Fruit fly (Drosophila melanogaster) whole organism, prepupa: Measurements from ENCODE around the gene Lcp65Ag3.
A peak's percentile ranks its signal among the peaks of the same experiment; 100 is the strongest.

Experiments
- Blimp-1 ChIP-seq: fragments of 200-800 bp; sonication (Bioruptor generic); optimal IDR thresholded peaks from 3 replicates; lab custom pipeline; 2017; ENCODE audit warnings: missing biosample characterization, missing genetic modification characterization, mild to moderate bottlenecking, moderate library complexity, missing genetic modification reagents
- CG10669 ChIP-seq: fragments of 200-800 bp; sonication (Bioruptor generic); optimal IDR thresholded peaks from 3 replicates; lab custom pipeline; 2018; ENCODE audit warnings: missing biosample characterization, mild to moderate bottlenecking, missing genetic modification characterization, moderate library complexity
- CG11294 ChIP-seq: fragments of 200-800 bp; sonication (Bioruptor generic); IDR thresholded peaks from 2 replicates; pipeline ENCODE4 v1.3.6; 2022; ENCODE audit warnings: missing biosample characterization, missing genetic modification characterization
- CG11762 ChIP-seq: fragments of 200-800 bp; sonication (Bioruptor generic); optimal IDR thresholded peaks from 3 replicates; lab custom pipeline; 2016; ENCODE audit warnings: missing biosample characterization, missing genetic modification characterization; ENCODE audit not compliant: insufficient read depth
- CG11902 ChIP-seq: fragments of 200-800 bp; sonication (Bioruptor generic); optimal IDR thresholded peaks from 3 replicates; lab custom pipeline; 2016; ENCODE audit warnings: missing biosample characterization, missing genetic modification characterization
- CG32006 ChIP-seq: fragments of 200-800 bp; sonication (Bioruptor generic); optimal IDR thresholded peaks from 3 replicates; lab custom pipeline; 2017; ENCODE audit warnings: missing biosample characterization, mild to moderate bottlenecking, missing genetic modification characterization
- CG34406 ChIP-seq: fragments of 200-800 bp; sonication (Bioruptor generic); optimal IDR thresholded peaks from 3 replicates; lab custom pipeline; 2016; ENCODE audit warnings: missing biosample characterization, missing genetic modification characterization
- CG3919 ChIP-seq: fragments of 200-800 bp; sonication (Bioruptor generic); optimal IDR thresholded peaks from 3 replicates; lab custom pipeline; 2016; ENCODE audit warnings: missing biosample characterization, missing genetic modification characterization
- CG6276 ChIP-seq: fragments of 200-800 bp; sonication (Bioruptor generic); optimal IDR thresholded peaks from 2 replicates; lab custom pipeline; 2017; ENCODE audit warnings: missing biosample characterization, mild to moderate bottlenecking, missing genetic modification characterization
- CG6792 ChIP-seq: fragments of 200-800 bp; sonication (Bioruptor generic); optimal IDR thresholded peaks from 3 replicates; lab custom pipeline; 2016; ENCODE audit warnings: missing biosample characterization, missing genetic modification characterization
- CG6808 ChIP-seq: fragments of 200-800 bp; sonication (Bioruptor generic); optimal IDR thresholded peaks from 3 replicates; lab custom pipeline; 2017; ENCODE audit warnings: missing biosample characterization, missing genetic modification characterization, mild to moderate bottlenecking, moderate library complexity, missing genetic modification reagents
- CG6854 ChIP-seq: fragments of 200-800 bp; sonication (Bioruptor generic); optimal IDR thresholded peaks from 2 replicates; lab custom pipeline; 2017; ENCODE audit warnings: missing biosample characterization, mild to moderate bottlenecking, missing genetic modification characterization
- CG7368 ChIP-seq: fragments of 200-800 bp; sonication (Bioruptor generic); optimal IDR thresholded peaks from 3 replicates; lab custom pipeline; 2016; ENCODE audit warnings: missing biosample characterization, missing genetic modification characterization
- CG8319 ChIP-seq: fragments of 200-800 bp; sonication (Bioruptor generic); optimal IDR thresholded peaks from 3 replicates; lab custom pipeline; 2016; ENCODE audit warnings: missing biosample characterization, missing genetic modification characterization
- CG8632 ChIP-seq: fragments of 200-800 bp; sonication (Bioruptor generic); optimal IDR thresholded peaks from 3 replicates; lab custom pipeline; 2016; ENCODE audit warnings: missing biosample characterization, missing genetic modification characterization
- Eip75B ChIP-seq: fragments of 200-800 bp; sonication (Bioruptor generic); optimal IDR thresholded peaks from 3 replicates; lab custom pipeline; 2016; ENCODE audit warnings: missing biosample characterization, missing genetic modification characterization
- Eip78C ChIP-seq: fragments of 200-800 bp; sonication (Bioruptor generic); peaks from one replicate; lab custom pipeline; 2016; ENCODE audit warnings: missing biosample characterization, missing genetic modification characterization
- Ets96B ChIP-seq: fragments of 200-800 bp; optimal IDR thresholded peaks from 2 replicates; lab custom pipeline; 2019; ENCODE audit warnings: missing biosample characterization, mild to moderate bottlenecking, missing genetic modification characterization, moderate library complexity
- Hr38 ChIP-seq: sonication (Bioruptor generic); optimal IDR thresholded peaks from 2 replicates; lab custom pipeline; 2016; ENCODE audit warnings: missing biosample characterization, missing genetic modification characterization
- Hr4 ChIP-seq: fragments of 200-800 bp; sonication (Bioruptor generic); optimal IDR thresholded peaks from 3 replicates; lab custom pipeline; 2016; ENCODE audit warnings: missing biosample characterization, missing genetic modification characterization
- Met ChIP-seq: fragments of 200-800 bp; sonication (Bioruptor generic); optimal IDR thresholded peaks from 3 replicates; lab custom pipeline; 2016; ENCODE audit warnings: missing biosample characterization, missing genetic modification characterization
- OdsH ChIP-seq: fragments of 200-800 bp; sonication (Bioruptor generic); optimal IDR thresholded peaks from 3 replicates; lab custom pipeline; 2016; ENCODE audit warnings: missing biosample characterization, missing genetic modification characterization
- Sox14 ChIP-seq: fragments of 200-800 bp; sonication (Bioruptor generic); optimal IDR thresholded peaks from 3 replicates; lab custom pipeline; 2016; ENCODE audit warnings: missing biosample characterization, missing genetic modification characterization
- Sox15 ChIP-seq: fragments of 200-800 bp; sonication (Bioruptor generic); optimal IDR thresholded peaks from 3 replicates; lab custom pipeline; 2016; ENCODE audit warnings: missing biosample characterization, missing genetic modification characterization
- achi ChIP-seq: fragments of 200-800 bp; sonication (Bioruptor generic); optimal IDR thresholded peaks from 3 replicates; lab custom pipeline; 2016; ENCODE audit warnings: missing biosample characterization, missing genetic modification characterization
- acj6 ChIP-seq: fragments of 200-800 bp; sonication (Bioruptor generic); optimal IDR thresholded peaks from 3 replicates; lab custom pipeline; 2016; ENCODE audit warnings: missing biosample characterization, missing genetic modification characterization
- cyc ChIP-seq: fragments of 200-800 bp; sonication (Bioruptor generic); optimal IDR thresholded peaks from 3 replicates; lab custom pipeline; 2016; ENCODE audit warnings: missing biosample characterization, missing genetic modification characterization
- dac ChIP-seq: fragments of 200-800 bp; sonication (Bioruptor generic); optimal IDR thresholded peaks from 2 replicates; lab custom pipeline; 2017; ENCODE audit warnings: missing biosample characterization, mild to moderate bottlenecking, missing genetic modification characterization
- dsx ChIP-seq: fragments of 200-800 bp; optimal IDR thresholded peaks from 3 replicates; lab custom pipeline; 2019; ENCODE audit warnings: missing biosample characterization, mild to moderate bottlenecking, missing genetic modification characterization, moderate library complexity; ENCODE audit not compliant: poor library complexity, severe bottlenecking
- eg ChIP-seq: fragments of 200-800 bp; sonication (Bioruptor generic); IDR thresholded peaks from 3 replicates; pipeline ENCODE4 v1.3.6; 2022; ENCODE audit warnings: missing biosample characterization, missing genetic modification characterization
- esn ChIP-seq: fragments of 200-800 bp; sonication (Bioruptor generic); optimal IDR thresholded peaks from 2 replicates; lab custom pipeline; 2016; ENCODE audit warnings: missing biosample characterization, mild to moderate bottlenecking, missing genetic modification characterization, moderate library complexity
- fd59A ChIP-seq: fragments of 200-800 bp; sonication (Bioruptor generic); optimal IDR thresholded peaks from 2 replicates; lab custom pipeline; 2017; ENCODE audit warnings: missing biosample characterization, mild to moderate bottlenecking, missing genetic modification characterization, missing genetic modification reagents
- fkh ChIP-seq: fragments of 200-800 bp; sonication (Bioruptor generic); optimal IDR thresholded peaks from 3 replicates; lab custom pipeline; 2017; ENCODE audit warnings: missing biosample characterization, mild to moderate bottlenecking, missing genetic modification characterization, moderate library complexity
- lz ChIP-seq: fragments of 200-800 bp; sonication (Bioruptor generic); optimal IDR thresholded peaks from 3 replicates; lab custom pipeline; 2016; ENCODE audit warnings: missing biosample characterization, missing genetic modification characterization
- net ChIP-seq: fragments of 200-800 bp; sonication (Bioruptor generic); optimal IDR thresholded peaks from 3 replicates; lab custom pipeline; 2016; ENCODE audit warnings: missing biosample characterization, missing genetic modification characterization
- pdm3 ChIP-seq: fragments of 200-800 bp; sonication (Bioruptor generic); optimal IDR thresholded peaks from 3 replicates; lab custom pipeline; 2016; ENCODE audit warnings: missing biosample characterization, missing genetic modification characterization
- svp ChIP-seq: fragments of 200-800 bp; sonication (Bioruptor generic); peaks from one replicate; lab custom pipeline; 2016; ENCODE audit warnings: missing biosample characterization, missing genetic modification characterization
- topi ChIP-seq: fragments of 200-800 bp; sonication (Bioruptor generic); optimal IDR thresholded peaks from 3 replicates; lab custom pipeline; 2016; ENCODE audit warnings: missing biosample characterization, missing genetic modification characterization

Gene Lcp65Ag3

DNA sequence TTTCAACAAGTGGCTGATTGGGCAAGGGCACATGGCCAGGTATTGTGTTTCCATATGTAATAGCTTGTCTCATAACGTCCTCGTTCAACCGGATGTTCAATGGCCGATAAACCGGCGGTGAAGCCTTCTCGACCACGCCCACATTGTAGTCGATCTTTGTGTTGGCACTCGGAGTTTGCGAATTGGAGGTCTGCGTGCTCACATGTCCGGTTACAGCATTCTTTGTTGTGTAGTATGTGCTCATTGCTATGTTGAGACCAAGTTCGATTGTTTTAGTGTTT is 5.4 kb downstream of the Lcp65Ag3 start:
- TF ChIP-seq CG3919 (GFP tag; lab: Kevin White, UChicago) = no peak

DNA sequence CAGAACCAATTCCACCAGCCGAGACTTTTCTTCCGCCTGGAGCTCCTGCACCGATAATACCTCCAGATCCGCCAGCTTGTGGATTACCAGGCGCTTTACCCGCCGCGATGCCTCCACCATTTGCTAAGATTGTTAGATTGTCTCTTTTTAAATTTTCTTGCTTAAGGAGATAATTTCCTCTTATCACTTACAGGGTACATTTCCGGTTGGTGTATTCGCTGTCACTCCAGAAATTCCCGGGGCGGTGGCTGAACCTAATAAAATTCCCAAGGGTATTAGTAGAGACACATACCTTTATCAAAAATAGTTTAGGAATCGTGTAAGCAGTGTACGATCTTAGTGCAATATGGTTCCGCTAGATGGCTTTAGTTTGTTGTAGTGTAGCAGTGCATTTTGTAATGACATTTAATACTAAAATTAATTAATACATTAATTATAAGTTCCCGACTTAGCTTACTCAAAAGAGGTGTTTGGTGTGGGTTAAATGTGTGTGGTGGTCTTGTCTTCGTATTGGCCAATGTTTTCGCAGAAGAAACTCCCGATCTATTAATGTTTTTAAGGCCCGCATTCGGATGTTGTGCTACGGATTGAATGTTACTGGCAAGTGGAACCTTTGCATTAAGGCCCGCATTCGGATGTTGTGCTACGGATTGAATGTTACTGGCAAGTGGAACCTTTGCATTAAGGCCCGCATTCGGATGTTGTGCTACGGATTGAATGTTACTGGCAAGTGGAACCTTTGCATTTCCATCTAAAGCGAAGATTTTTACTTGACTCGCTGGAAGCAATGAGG is 6.0 kb downstream of the Lcp65Ag3 start:
- TF ChIP-seq CG6808 (GFP tag; lab: Kevin White, UChicago) (peak; percentile 10), CG7368 (peak; percentile 29), CG6276 (no peak), Met (peak; percentile 11), fkh (GFP tag; lab: Kevin White, UChicago) (peak; percentile 48), CG11902 (no peak), topi (GFP tag; lab: Kevin White, UChicago) (peak; percentile 41), pdm3 (GFP tag; lab: Kevin White, UChicago) (peak; percentile 3), CG6792 (GFP tag; lab: Kevin White, UChicago) (no peak), Hr4 (GFP tag; lab: Kevin White, UChicago) (no peak), CG34406 (GFP tag; lab: Kevin White, UChicago) (no peak), lz (GFP tag; lab: Kevin White, UChicago) (peak; percentile 43), CG32006 (GFP tag; lab: Kevin White, UChicago) (no peak), Eip78C (GFP tag; lab: Kevin White, UChicago) (peak; percentile 87), CG8319 (peak; percentile 12), CG6854 (GFP tag; lab: Kevin White, UChicago) (no peak), Blimp-1 (GFP tag; lab: Kevin White, UChicago) (peak; percentile 3), Eip75B (peak; percentile 43), eg (no peak; the same call in 2 of the 3 replicates), CG10669 (GFP tag; lab: Kevin White, UChicago) (peak; percentile 41), CG11294 (GFP tag; lab: Robert Waterston, UW) (no peak), dac (no peak), cyc (peak; percentile 26), OdsH (GFP tag; lab: Kevin White, UChicago) (peak; percentile 15), svp (peak; percentile 63), CG3919 (GFP tag; lab: Kevin White, UChicago) (peak; percentile 72)
- TF ChIP-seq, all 60 proteins: peak for 16

- TF ChIP-seq dac = no peak
- TF ChIP-seq CG11762 = no peak
- TF ChIP-seq CG7368 = no peak
- no peak for TF ChIP-seq Met
- no peak for TF ChIP-seq Hr38
- TF ChIP-seq CG10669 (GFP tag; lab: Kevin White, UChicago) = no peak
- TF ChIP-seq CG32006 (GFP tag; lab: Kevin White, UChicago) = no peak
- TF ChIP-seq esn (GFP tag; lab: Kevin White, UChicago) = no peak
- no peak for TF ChIP-seq fd59A
- no peak for TF ChIP-seq Sox15
- TF ChIP-seq topi (GFP tag; lab: Kevin White, UChicago) = no peak
- TF ChIP-seq acj6 = no peak
- TF ChIP-seq achi (GFP tag; lab: Kevin White, UChicago) = no peak
Observed at dm6 chr3L:6116881-6117280, 13.9 kb downstream of the Lcp65Ag3 start.

DNA sequence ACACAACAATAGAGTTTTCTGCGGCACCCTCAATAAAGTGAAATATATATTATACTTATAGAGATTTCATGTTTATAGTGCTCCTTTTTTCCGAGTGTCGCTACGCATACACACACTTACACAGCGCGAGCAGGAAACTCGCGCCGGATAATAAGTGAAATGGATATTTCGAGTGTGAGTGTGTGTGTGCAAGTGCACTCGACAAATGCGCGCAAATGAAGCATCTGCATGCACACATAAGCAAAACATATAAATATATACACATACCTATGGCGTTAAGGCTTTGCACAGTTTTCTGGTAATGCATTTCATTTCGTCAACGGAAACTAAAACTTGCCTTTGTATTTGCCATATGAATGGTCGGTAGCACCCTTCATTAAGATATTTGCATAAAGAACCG is 15.3 kb downstream of the Lcp65Ag3 start:
- TF ChIP-seq net (GFP tag; lab: Kevin White, UChicago) = no peak
- TF ChIP-seq Blimp-1 (GFP tag; lab: Kevin White, UChicago) = no peak
- no peak for TF ChIP-seq dsx
- no peak for TF ChIP-seq CG8632 (GFP tag; lab: Kevin White, UChicago)
- TF ChIP-seq fd59A = no peak
- no peak for TF ChIP-seq acj6
- TF ChIP-seq Sox14 = no peak
- TF ChIP-seq svp = no peak
- no peak for TF ChIP-seq CG7368
- no peak for TF ChIP-seq CG11902
- no peak for TF ChIP-seq CG11294 (GFP tag; lab: Robert Waterston, UW)
- no peak for TF ChIP-seq CG32006 (GFP tag; lab: Kevin White, UChicago)
- no peak for TF ChIP-seq lz (GFP tag; lab: Kevin White, UChicago)
- TF ChIP-seq dac = no peak
- no peak for TF ChIP-seq Ets96B (tag; lab: Kevin White, UChicago)
